Worm (Caenorhabditis elegans): Measurements from ENCODE around the gene gars-1.

The gars-1 gene

ce11 chrIII:5155393-5155792 is 8.0 kb downstream of the gars-1 start:
- no peak for TF ChIP-seq pha-4 (tag; optimal IDR thresholded peaks at IDR 0.05)
- no peak for TF ChIP-seq unc-39 (tag; optimal IDR thresholded peaks at IDR 0.05)

ce11 chrIII:5153137-5153536 is 10.3 kb downstream of the gars-1 start, which contains the start of the genes rbm-42 and grwd-1:
Gene rbm-42 (minus strand): TSS chrIII:5153229.
Gene grwd-1 (plus strand): TSS chrIII:5153464.
- TF ChIP-seq pha-4 (tag; optimal IDR thresholded peaks at IDR 0.05), result peak; percentile 76
- no peak for TF ChIP-seq pqm-1 (tag; optimal IDR thresholded peaks at IDR 0.05)
- peak; percentile 26 for TF ChIP-seq lin-15B (tag; optimal IDR thresholded peaks at IDR 0.05)

ce11 chrIII:5150980-5151379 is 12.4 kb downstream of the gars-1 start:
- no peak for TF ChIP-seq zag-1 (tag; optimal IDR thresholded peaks at IDR 0.05)
- TF ChIP-seq eor-1 (tag; optimal IDR thresholded peaks at IDR 0.05), result no peak
- TF ChIP-seq egl-5 (tag; optimal IDR thresholded peaks at IDR 0.05), result no peak
- no peak for TF ChIP-seq tbx-2 (tag; optimal IDR thresholded peaks at IDR 0.05)
- no peak for TF ChIP-seq mdl-1 (tag; optimal IDR thresholded peaks at IDR 0.05)
- no peak for TF ChIP-seq ztf-4 (tag; optimal IDR thresholded peaks at IDR 0.05)
- no peak for TF ChIP-seq nhr-237 (tag; optimal IDR thresholded peaks at IDR 0.05)
- TF ChIP-seq nhr-77 (tag; optimal IDR thresholded peaks at IDR 0.05), result no peak
- TF ChIP-seq snpc-4 (tag; optimal IDR thresholded peaks at IDR 0.05), result no peak

- TF ChIP-seq nhr-12 (tag; optimal IDR thresholded peaks at IDR 0.05) (no peak), tbx-2 (tag; optimal IDR thresholded peaks at IDR 0.05) (no peak), mml-1 (tag; optimal IDR thresholded peaks at IDR 0.05) (no peak), zag-1 (tag; optimal IDR thresholded peaks at IDR 0.05) (no peak), ceh-9 (tag; optimal IDR thresholded peaks at IDR 0.05) (no peak), elt-1 (tag; optimal IDR thresholded peaks at IDR 0.05) (no peak), elt-3 (tag; optimal IDR thresholded peaks at IDR 0.05) (no peak), nhr-25 (tag; optimal IDR thresholded peaks at IDR 0.05) (no peak), lin-39 (tag; optimal IDR thresholded peaks at IDR 0.05) (no peak), ceh-28 (tag; optimal IDR thresholded peaks at IDR 0.05) (no peak)
Measured at ce11 chrIII:5150012-5150411, 13.4 kb downstream of the gars-1 start.

ce11 chrIII:5149478-5149877 is 13.9 kb downstream of the gars-1 start, which contains the start of gene Y54H5A.2:
Gene Y54H5A.2 (minus strand): TSS chrIII:5149578.
- no peak for TF ChIP-seq nhr-77 (tag; optimal IDR thresholded peaks at IDR 0.05)
- TF ChIP-seq snpc-4 (tag; optimal IDR thresholded peaks at IDR 0.05), result no peak
- TF ChIP-seq nhr-12 (tag; optimal IDR thresholded peaks at IDR 0.05), result no peak
- TF ChIP-seq lin-39 (tag; optimal IDR thresholded peaks at IDR 0.05), result no peak
- TF ChIP-seq pha-4 (tag; optimal IDR thresholded peaks at IDR 0.05), result no peak
- TF ChIP-seq ceh-9 (tag; optimal IDR thresholded peaks at IDR 0.05), result no peak
- no peak for TF ChIP-seq ceh-16 (tag; optimal IDR thresholded peaks at IDR 0.05)

- TF ChIP-seq nhr-76 (tag; optimal IDR thresholded peaks at IDR 0.05), result no peak
- TF ChIP-seq sea-2 (GFP tag; optimal IDR thresholded peaks at IDR 0.05), result no peak
- TF ChIP-seq elt-2 (tag; optimal IDR thresholded peaks at IDR 0.05), result peak; percentile 52
- no peak for TF ChIP-seq unc-39 (tag; optimal IDR thresholded peaks at IDR 0.05)
Measured at ce11 chrIII:5147445-5147844, 16.0 kb downstream of the gars-1 start.

ce11 chrIII:5146749-5147148 is 16.7 kb downstream of the gars-1 start:
- TF ChIP-seq R02D3.7 (tag; optimal IDR thresholded peaks at IDR 0.05), result no peak
- TF ChIP-seq elt-2 (tag; optimal IDR thresholded peaks at IDR 0.05), result peak; percentile 88
- TF ChIP-seq pqm-1 (tag; optimal IDR thresholded peaks at IDR 0.05), result peak; percentile 57
- no peak for TF ChIP-seq hmg-11 (tag; optimal IDR thresholded peaks at IDR 0.05)

- TF ChIP-seq lsy-12 (tag; optimal IDR thresholded peaks at IDR 0.05) (no peak), nhr-12 (tag; optimal IDR thresholded peaks at IDR 0.05) (no peak), jun-1 (tag; optimal IDR thresholded peaks at IDR 0.05) (no peak), elt-2 (tag; optimal IDR thresholded peaks at IDR 0.05) (peak; percentile 70), elt-3 (tag; optimal IDR thresholded peaks at IDR 0.05) (no peak), zag-1 (tag; optimal IDR thresholded peaks at IDR 0.05) (no peak), fos-1 (tag; optimal IDR thresholded peaks at IDR 0.05) (no peak)
Measured at ce11 chrIII:5145874-5146273, 17.6 kb downstream of the gars-1 start.

All from whole organism, L3 larva.